Fruit fly (Drosophila melanogaster) whole organism, embryonic: ENCODE measurements around the gene CG4968.
A peak's percentile ranks its signal among the peaks of the same experiment; 100 is the strongest.

ENCODE experiments used
- Aef1 ChIP-seq: fragments of 200-800 bp; sonication (Bioruptor generic); IDR thresholded peaks from 3 replicates; pipeline ENCODE4 v1.3.6; 2022; ENCODE audit warnings: missing biosample characterization, missing genetic modification characterization
- Antp ChIP-seq: fragments of 200-800 bp; sonication (Bioruptor generic); optimal IDR thresholded peaks from 3 replicates; lab custom pipeline; 2016; ENCODE audit warnings: missing biosample characterization, missing genetic modification characterization
- CG10959 ChIP-seq: fragments of 200-800 bp; sonication (Bioruptor generic); IDR thresholded peaks from 2 replicates; pipeline ENCODE4 v1.3.6; 2022; ENCODE audit warnings: missing biosample characterization, missing genetic modification characterization
- CG11456 ChIP-seq: fragments of 200-800 bp; sonication (Bioruptor generic); IDR thresholded peaks from 3 replicates; pipeline ENCODE4 v1.3.6; 2022; ENCODE audit warnings: missing biosample characterization, missing genetic modification characterization
- CG12155 ChIP-seq: fragments of 200-800 bp; sonication (Bioruptor generic); optimal IDR thresholded peaks from 3 replicates; lab custom pipeline; 2016; ENCODE audit warnings: missing biosample characterization, missing genetic modification characterization
- CG12236 ChIP-seq: fragments of 200-800 bp; sonication (Bioruptor generic); optimal IDR thresholded peaks from 2 replicates; lab custom pipeline; 2016; ENCODE audit warnings: missing biosample characterization, missing genetic modification characterization
- CG12744 ChIP-seq: fragments of 200-800 bp; sonication (Bioruptor generic); optimal IDR thresholded peaks from 2 replicates; lab custom pipeline; 2016; ENCODE audit warnings: missing biosample characterization, missing genetic modification characterization
- CG13894 ChIP-seq: fragments of 200-800 bp; sonication (Bioruptor generic); optimal IDR thresholded peaks from 3 replicates; lab custom pipeline; 2018; ENCODE audit warnings: missing biosample characterization, mild to moderate bottlenecking, missing genetic modification characterization, moderate library complexity
- CG14014 ChIP-seq: fragments of 200-800 bp; sonication (Bioruptor generic); IDR thresholded peaks from 2 replicates; pipeline ENCODE4 v1.3.6; 2022; ENCODE audit warnings: missing biosample characterization, missing genetic modification characterization
- CG17612 ChIP-seq: fragments of 200-800 bp; sonication (Bioruptor generic); IDR thresholded peaks from 2 replicates; pipeline ENCODE4 v1.3.6; 2022; ENCODE audit warnings: missing biosample characterization, missing genetic modification characterization
- CG1792 ChIP-seq: fragments of 200-800 bp; sonication (Bioruptor generic); optimal IDR thresholded peaks from 2 replicates; lab custom pipeline; 2016; ENCODE audit warnings: missing biosample characterization, missing genetic modification characterization
- CG18764 ChIP-seq: fragments of 200-800 bp; sonication (Bioruptor generic); optimal IDR thresholded peaks from 3 replicates; lab custom pipeline; 2016; ENCODE audit warnings: missing biosample characterization, missing genetic modification characterization
- CG2199 ChIP-seq: fragments of 200-800 bp; sonication (Bioruptor generic); IDR thresholded peaks from 3 replicates; pipeline ENCODE4 v1.3.6; 2022; ENCODE audit warnings: missing biosample characterization, missing genetic modification characterization
- CG2889 ChIP-seq: fragments of 200-800 bp; sonication (Bioruptor generic); IDR thresholded peaks from 3 replicates; pipeline ENCODE4 v1.3.6; 2022; ENCODE audit warnings: missing biosample characterization, missing genetic modification characterization
- CG34376 ChIP-seq: fragments of 200-800 bp; sonication (Bioruptor generic); optimal IDR thresholded peaks from 2 replicates; lab custom pipeline; 2018; ENCODE audit warnings: missing biosample characterization, mild to moderate bottlenecking, missing genetic modification characterization
- CG3847 ChIP-seq: fragments of 200-800 bp; sonication (Bioruptor generic); IDR thresholded peaks from 2 replicates; pipeline ENCODE4 v1.3.6; 2022; ENCODE audit warnings: missing biosample characterization, missing genetic modification characterization
- CG4404 ChIP-seq: fragments of 200-800 bp; sonication (Bioruptor generic); IDR thresholded peaks from 2 replicates; pipeline ENCODE4 v1.3.6; 2022; ENCODE audit warnings: missing biosample characterization, missing genetic modification characterization
- CG5180 ChIP-seq: fragments of 200-800 bp; sonication (Bioruptor generic); optimal IDR thresholded peaks from 3 replicates; lab custom pipeline; 2017; ENCODE audit warnings: missing biosample characterization, missing genetic modification characterization, mild to moderate bottlenecking, moderate library complexity, missing genetic modification reagents
- CG6683 ChIP-seq: fragments of 200-800 bp; sonication (Bioruptor generic); optimal IDR thresholded peaks from 2 replicates; lab custom pipeline; 2017; ENCODE audit warnings: missing biosample characterization, mild to moderate bottlenecking, missing genetic modification characterization, missing genetic modification reagents
- CG8359 ChIP-seq: fragments of 200-800 bp; sonication (Bioruptor generic); optimal IDR thresholded peaks from 2 replicates; lab custom pipeline; 2017; ENCODE audit warnings: missing biosample characterization, mild to moderate bottlenecking, missing genetic modification characterization, borderline replicate concordance
- Deaf1 ChIP-seq: fragments of 200-800 bp; optimal IDR thresholded peaks from 3 replicates; lab custom pipeline; 2019; ENCODE audit warnings: missing biosample characterization, mild to moderate bottlenecking, missing genetic modification characterization, moderate library complexity
- Dll ChIP-seq: fragments of 200-800 bp; sonication (Bioruptor generic); IDR thresholded peaks from 4 replicates; pipeline ENCODE4 v1.3.6; 2022; ENCODE audit warnings: missing biosample characterization, missing genetic modification characterization; ENCODE audit not compliant: partially characterized antibody
- Doc2 ChIP-seq: fragments of 200-800 bp; sonication (Bioruptor generic); IDR thresholded peaks from 2 replicates; pipeline ENCODE4 v1.3.6; 2022; ENCODE audit warnings: missing biosample characterization, missing genetic modification characterization
- Kr ChIP-seq: fragments of 200-800 bp; sonication (Bioruptor generic); optimal IDR thresholded peaks from 2 replicates; lab custom pipeline; 2017; ENCODE audit warnings: missing biosample characterization, mild to moderate bottlenecking, missing genetic modification characterization
- MBD-R2 ChIP-seq: fragments of 200-800 bp; sonication (Bioruptor generic); IDR thresholded peaks from 2 replicates; pipeline ENCODE4 v1.3.6; 2022; ENCODE audit warnings: missing biosample characterization, missing genetic modification characterization
- Max ChIP-seq: fragments of 200-800 bp; sonication (Bioruptor generic); optimal IDR thresholded peaks from 2 replicates; lab custom pipeline; 2016; ENCODE audit warnings: missing biosample characterization, mild to moderate bottlenecking, missing genetic modification characterization
- Med ChIP-seq: fragments of 200-800 bp; sonication (Bioruptor generic); peaks from one replicate; lab custom pipeline; 2016; ENCODE audit warnings: missing biosample characterization, missing genetic modification characterization, mild to moderate bottlenecking, inconsistent platforms, moderate library complexity
- Myb ChIP-seq: fragments of 200-800 bp; sonication (Bioruptor generic); optimal IDR thresholded peaks from 2 replicates; lab custom pipeline; 2016; ENCODE audit warnings: missing biosample characterization, missing genetic modification characterization
- abd-A ChIP-seq: fragments of 200-800 bp; sonication (Bioruptor generic); optimal IDR thresholded peaks from 3 replicates; lab custom pipeline; 2019; ENCODE audit warnings: missing biosample characterization, mild to moderate bottlenecking, missing genetic modification characterization, moderate library complexity
- ase ChIP-seq: fragments of 200-800 bp; sonication (Bioruptor generic); IDR thresholded peaks from 3 replicates; pipeline ENCODE4 v1.3.6; 2022; ENCODE audit warnings: missing biosample characterization, missing genetic modification characterization
- bowl ChIP-seq: fragments of 200-800 bp; sonication (Bioruptor generic); IDR thresholded peaks from 2 replicates; pipeline ENCODE4 v1.3.6; 2022; ENCODE audit warnings: missing biosample characterization, missing genetic modification characterization
- corto ChIP-seq: fragments of 200-800 bp; sonication (Bioruptor generic); optimal IDR thresholded peaks from 2 replicates; lab custom pipeline; 2016; ENCODE audit warnings: missing biosample characterization, mild to moderate bottlenecking, missing genetic modification characterization, moderate library complexity
- croc ChIP-seq: fragments of 200-800 bp; sonication (Bioruptor generic); conservative IDR thresholded peaks from 3 replicates; pipeline ENCODE4 v1.3.6; 2022; ENCODE audit warnings: missing biosample characterization, missing genetic modification characterization
- ewg ChIP-seq: fragments of 200-800 bp; sonication (Bioruptor generic); optimal IDR thresholded peaks from 3 replicates; lab custom pipeline; 2017; ENCODE audit warnings: mild to moderate bottlenecking, missing biosample characterization, missing genetic modification reagents, missing genetic modification characterization
- exex ChIP-seq: fragments of 200-800 bp; sonication (Bioruptor generic); optimal IDR thresholded peaks from 4 replicates; lab custom pipeline; 2018; ENCODE audit warnings: missing biosample characterization, mild to moderate bottlenecking, missing genetic modification characterization, moderate library complexity
- fru ChIP-seq: fragments of >200 bp; optimal IDR thresholded peaks from 2 replicates; lab custom pipeline; 2017
- gem ChIP-seq: fragments of 200-800 bp; sonication (Bioruptor generic); optimal IDR thresholded peaks from 2 replicates; lab custom pipeline; 2019; ENCODE audit warnings: missing biosample characterization, mild to moderate bottlenecking, missing genetic modification characterization, moderate library complexity
- jing ChIP-seq: fragments of 200-800 bp; sonication (Bioruptor generic); optimal IDR thresholded peaks from 2 replicates; lab custom pipeline; 2018; ENCODE audit warnings: missing biosample characterization, mild to moderate bottlenecking, missing genetic modification characterization
- maf-S ChIP-seq: fragments of 200-800 bp; sonication (Bioruptor generic); optimal IDR thresholded peaks from 2 replicates; lab custom pipeline; 2016; ENCODE audit warnings: missing biosample characterization, missing genetic modification characterization
- oc ChIP-seq: fragments of 200-800 bp; sonication (Bioruptor generic); optimal IDR thresholded peaks from 2 replicates; lab custom pipeline; 2018; ENCODE audit warnings: missing biosample characterization, mild to moderate bottlenecking, missing genetic modification characterization, moderate library complexity
- psq ChIP-seq: fragments of 200-800 bp; sonication (Bioruptor generic); optimal IDR thresholded peaks from 2 replicates; lab custom pipeline; 2017; ENCODE audit warnings: missing biosample characterization, missing genetic modification characterization
- rib ChIP-seq: fragments of 200-800 bp; sonication (Bioruptor generic); IDR thresholded peaks from 2 replicates; pipeline ENCODE4 v1.3.6; 2022; ENCODE audit warnings: missing biosample characterization, missing genetic modification characterization
- run ChIP-seq: fragments of 200-800 bp; sonication (Bioruptor generic); optimal IDR thresholded peaks from 3 replicates; lab custom pipeline; 2018; ENCODE audit warnings: missing biosample characterization, mild to moderate bottlenecking, missing genetic modification characterization
- salm ChIP-seq: fragments of 200-800 bp; sonication (Bioruptor generic); optimal IDR thresholded peaks from 2 replicates; lab custom pipeline; 2018; ENCODE audit warnings: missing biosample characterization, mild to moderate bottlenecking, missing genetic modification characterization
- sens-2 ChIP-seq: fragments of 200-800 bp; sonication (Bioruptor generic); IDR thresholded peaks from 2 replicates; pipeline ENCODE4 v1.3.6; 2022; ENCODE audit warnings: missing biosample characterization, missing genetic modification characterization
- sim ChIP-seq: fragments of 200-800 bp; sonication (Bioruptor generic); IDR thresholded peaks from 2 replicates; pipeline ENCODE4 v1.3.6; 2022; ENCODE audit warnings: missing biosample characterization, missing genetic modification characterization
- slou ChIP-seq: fragments of 200-800 bp; sonication (Bioruptor generic); optimal IDR thresholded peaks from 3 replicates; lab custom pipeline; 2016; ENCODE audit warnings: missing biosample characterization, missing genetic modification characterization
- sob ChIP-seq: fragments of 200-800 bp; sonication (Bioruptor generic); IDR thresholded peaks from 2 replicates; pipeline ENCODE4 v1.3.6; 2022; ENCODE audit warnings: missing biosample characterization, missing genetic modification characterization
- sqz ChIP-seq: fragments of 200-800 bp; sonication (Bioruptor generic); optimal IDR thresholded peaks from 3 replicates; lab custom pipeline; 2018; ENCODE audit warnings: missing biosample characterization, mild to moderate bottlenecking, missing genetic modification characterization
- trh ChIP-seq: fragments of 200-800 bp; sonication (Bioruptor generic); optimal IDR thresholded peaks from 2 replicates; lab custom pipeline; 2016; ENCODE audit warnings: missing biosample characterization, missing genetic modification characterization
- zfh1 ChIP-seq: fragments of 200-800 bp; sonication (Bioruptor generic); IDR thresholded peaks from 3 replicates; pipeline ENCODE4 v1.3.6; 2022; ENCODE audit warnings: missing biosample characterization, missing genetic modification characterization

Gene CG4968

DNA sequence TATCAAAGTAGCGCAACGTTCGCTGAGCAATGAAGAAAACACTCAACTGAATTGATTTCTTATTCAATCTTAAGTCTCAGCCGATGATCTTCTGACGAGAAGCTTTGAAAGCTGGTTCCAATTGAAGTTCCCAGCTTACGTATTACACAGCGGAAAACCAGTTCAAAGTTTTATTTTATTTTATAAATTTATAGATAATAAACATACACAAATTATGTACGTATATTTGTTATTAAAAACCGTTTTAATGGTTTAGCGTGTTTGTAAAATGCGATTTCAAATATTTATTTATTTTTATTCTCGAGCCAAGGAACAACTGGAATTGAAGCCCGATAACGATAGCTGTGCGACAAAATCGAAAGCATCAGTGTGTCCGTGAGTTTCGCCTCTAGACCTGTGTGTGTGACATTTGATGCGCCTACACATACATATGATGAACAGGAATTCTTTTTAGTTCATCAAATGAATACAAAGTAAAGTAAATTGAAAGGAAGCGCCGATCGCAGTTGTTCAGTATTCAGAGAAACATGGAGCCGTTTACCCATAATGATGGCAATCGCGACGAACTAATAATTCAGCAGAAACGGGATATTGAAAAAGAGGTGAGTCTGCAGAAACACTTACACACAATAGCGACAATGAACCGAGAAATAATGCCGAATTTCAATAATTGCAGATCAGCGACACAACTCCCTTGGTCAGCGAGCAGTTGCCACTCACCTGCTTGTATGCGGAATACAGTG, at the start of gene CG4968, which contains the start of gene CG5390 (continued):
- TF ChIP-seq CG14014 (GFP tag; lab: Robert Waterston, UW): peak; percentile 73; the same call in 1 of the 2 replicates
- TF ChIP-seq MBD-R2 (GFP tag; lab: Robert Waterston, UW): peak; percentile 87
- no peak for TF ChIP-seq jing (GFP tag; lab: Kevin White, UChicago)
- TF ChIP-seq CG34376: peak; percentile 37
- peak; percentile 50 for TF ChIP-seq Max (GFP tag; lab: Kevin White, UChicago)
- TF ChIP-seq Aef1 (GFP tag; lab: Robert Waterston, UW): peak; percentile 38; the same call in 1 of the 3 replicates
- peak; percentile 16; the same call in 1 of the 3 replicates for TF ChIP-seq CG11456
- TF ChIP-seq Myb: peak; percentile 4
- TF ChIP-seq CG8359 (GFP tag; lab: Kevin White, UChicago): no peak
- peak; percentile 88 for TF ChIP-seq CG13894 (tag; lab: Kevin White, UChicago)
- no peak for TF ChIP-seq sim (GFP tag; lab: Robert Waterston, UW)
- peak; percentile 64 for TF ChIP-seq CG3847 (GFP tag; lab: Robert Waterston, UW)
- no peak for TF ChIP-seq Doc2
- TF ChIP-seq sob (GFP tag; lab: Robert Waterston, UW): peak; percentile 65
- TF ChIP-seq abd-A (tag; lab: Kevin White, UChicago): no peak
- TF ChIP-seq maf-S (GFP tag; lab: Kevin White, UChicago): no peak
- peak; percentile 20; the same call in 1 of the 2 replicates for TF ChIP-seq rib
- peak; percentile 67 for TF ChIP-seq CG12155 (GFP tag; lab: Kevin White, UChicago)
- TF ChIP-seq CG5180 (GFP tag; lab: Kevin White, UChicago): no peak
- no peak for TF ChIP-seq trh (GFP tag; lab: Kevin White, UChicago)
- TF ChIP-seq ase (GFP tag; lab: Robert Waterston, UW): peak; percentile 49; the same call in 1 of the 3 replicates
- TF ChIP-seq CG1792 (GFP tag; lab: Kevin White, UChicago): no peak
- TF ChIP-seq CG17612: no peak
- TF ChIP-seq run (tag; lab: Kevin White, UChicago): no peak
- TF ChIP-seq bowl (GFP tag; lab: Robert Waterston, UW): no peak
- TF ChIP-seq CG2889 (GFP tag; lab: Robert Waterston, UW): no peak
- no peak for TF ChIP-seq oc (tag; lab: Kevin White, UChicago)
- TF ChIP-seq Med (GFP tag; lab: Kevin White, UChicago): peak; percentile 87
- TF ChIP-seq sqz: peak; percentile 43
- no peak for TF ChIP-seq CG10959 (GFP tag; lab: Robert Waterston, UW)
- no peak for TF ChIP-seq CG18764 (GFP tag; lab: Kevin White, UChicago)
- TF ChIP-seq salm (tag; lab: Kevin White, UChicago): peak; percentile 58
- no peak for TF ChIP-seq sens-2 (GFP tag; lab: Robert Waterston, UW)
- peak; percentile 44; the same call in 1 of the 4 replicates for TF ChIP-seq Dll
- TF ChIP-seq exex (tag; lab: Kevin White, UChicago): peak; percentile 48
- no peak for TF ChIP-seq Kr (GFP tag; lab: Kevin White, UChicago)
- no peak for TF ChIP-seq CG12744 (GFP tag; lab: Kevin White, UChicago)
- peak; percentile 87 for TF ChIP-seq gem (tag; lab: Kevin White, UChicago)
- TF ChIP-seq CG2199 (GFP tag; lab: Robert Waterston, UW): no peak
- peak; percentile 60 for TF ChIP-seq CG6683 (GFP tag; lab: Kevin White, UChicago)
- peak; percentile 79 for TF ChIP-seq corto
- TF ChIP-seq slou (GFP tag; lab: Kevin White, UChicago): peak; percentile 55
- no peak for TF ChIP-seq fru
- no peak for TF ChIP-seq CG4404 (GFP tag; lab: Robert Waterston, UW)
- TF ChIP-seq psq: peak; percentile 30
- TF ChIP-seq croc (GFP tag; lab: Robert Waterston, UW): no peak
- no peak for TF ChIP-seq Deaf1 (tag; lab: Kevin White, UChicago)
- 0 out of 3 replicates have a peak, but pooled peaks have one; percentile 48 for TF ChIP-seq zfh1 (GFP tag; lab: Robert Waterston, UW)
- peak; percentile 38 for TF ChIP-seq ewg (GFP tag; lab: Kevin White, UChicago)
- TF ChIP-seq Antp (GFP tag; lab: Kevin White, UChicago): peak; percentile 6
- no peak for TF ChIP-seq CG12236 (GFP tag; lab: Kevin White, UChicago)
